Worm (Caenorhabditis elegans): Measurements from ENCODE around the gene inx-11.

DNA sequence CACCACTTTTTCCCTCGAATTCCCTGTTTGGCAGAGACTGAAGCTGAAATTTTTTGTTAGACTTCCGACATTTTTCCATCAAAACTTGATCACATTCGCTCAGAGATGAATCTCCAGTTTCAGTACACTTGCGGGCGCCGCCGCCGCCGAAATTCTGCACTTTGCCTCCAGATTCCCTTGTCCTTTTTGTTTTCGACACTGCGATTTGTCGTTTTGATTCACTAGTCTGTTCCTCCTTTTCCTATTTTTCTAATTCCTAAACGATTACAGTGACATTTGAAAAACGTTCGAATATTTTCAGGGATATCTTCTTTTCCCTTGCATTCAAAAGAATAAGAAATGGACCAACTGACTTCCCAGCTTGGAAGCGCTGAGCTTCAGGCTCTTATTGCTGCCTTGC, 53.7 kb downstream of the inx-11 start, which contains the start of gene F45D3.2:
- no peak for TF ChIP-seq dao-5 (tag; optimal IDR thresholded peaks at IDR 0.05)
- no peak for TF ChIP-seq him-1 (tag; optimal IDR thresholded peaks at IDR 0.05)

All from whole organism, L4/young adult.